Fruit fly (Drosophila melanogaster) whole organism, prepupa: ENCODE data around the gene tj.

Source experiments
- CG9139 ChIP-seq: fragments of 200-800 bp; sonication (Bioruptor generic); optimal IDR thresholded peaks from 3 replicates; lab custom pipeline; 2017; ENCODE audit warnings: missing biosample characterization, mild to moderate bottlenecking, missing genetic modification characterization
- Eip93F ChIP-seq: fragments of 200-800 bp; sonication (Bioruptor generic); optimal IDR thresholded peaks from 2 replicates; lab custom pipeline; 2016; ENCODE audit warnings: missing biosample characterization, mild to moderate bottlenecking, missing genetic modification characterization
- Gug ChIP-seq: fragments of 200-800 bp; sonication (Bioruptor generic); IDR thresholded peaks from 2 replicates; pipeline ENCODE4 v1.3.6; 2022; ENCODE audit warnings: missing biosample characterization, missing genetic modification characterization
- OdsH ChIP-seq: fragments of 200-800 bp; sonication (Bioruptor generic); optimal IDR thresholded peaks from 3 replicates; lab custom pipeline; 2016; ENCODE audit warnings: missing biosample characterization, missing genetic modification characterization
- acj6 ChIP-seq: fragments of 200-800 bp; sonication (Bioruptor generic); optimal IDR thresholded peaks from 3 replicates; lab custom pipeline; 2016; ENCODE audit warnings: missing biosample characterization, missing genetic modification characterization
- spab ChIP-seq: fragments of 200-800 bp; sonication (Bioruptor generic); optimal IDR thresholded peaks from 2 replicates; lab custom pipeline; 2017; ENCODE audit warnings: missing biosample characterization, mild to moderate bottlenecking, missing genetic modification characterization, missing genetic modification reagents

DNA sequence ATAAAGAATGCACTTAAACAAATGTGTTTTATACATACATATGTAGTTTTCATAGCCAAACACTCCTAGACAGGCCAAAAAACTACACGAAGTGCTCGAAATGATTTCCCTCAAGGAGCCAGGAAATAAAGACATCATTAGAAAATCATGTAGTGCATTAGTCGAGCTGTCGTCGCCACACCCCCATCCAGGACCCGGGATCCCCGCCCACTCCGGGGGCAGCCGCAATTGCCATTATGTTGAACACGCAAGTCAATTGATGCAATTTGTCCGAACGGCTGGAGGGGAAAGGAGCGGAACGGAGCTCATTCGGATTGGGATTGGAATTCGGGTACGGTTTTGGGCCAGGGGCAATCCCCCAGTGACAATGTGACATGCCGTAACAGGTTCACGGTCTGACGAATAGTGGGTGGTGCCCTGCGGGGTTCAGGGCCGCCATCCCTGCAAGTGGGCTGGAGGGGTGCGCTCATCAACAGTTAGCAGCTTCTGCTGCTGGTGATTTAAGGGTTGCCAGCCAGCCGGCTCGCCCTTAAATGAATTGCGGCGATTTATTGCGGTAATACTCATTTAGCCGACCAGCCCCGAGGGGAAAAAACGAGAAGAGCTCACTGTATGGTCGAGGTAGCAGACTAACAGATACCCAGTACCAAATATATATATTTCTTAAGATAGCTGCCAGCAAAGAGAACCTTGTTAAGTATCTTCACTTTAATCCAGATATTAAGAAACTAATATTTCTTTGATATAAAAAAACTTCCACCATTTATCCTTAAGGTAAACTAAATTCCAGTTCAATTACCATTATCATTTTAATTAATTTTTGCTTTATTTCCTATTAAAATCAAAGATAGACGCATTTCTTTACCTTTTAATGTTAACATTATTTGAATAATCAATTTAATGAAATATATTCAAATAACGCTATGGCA is 16.6 kb downstream of the tj start:
- TF ChIP-seq acj6 (GFP tag; lab: Kevin White, UChicago) = no peak
- TF ChIP-seq CG9139 (GFP tag; lab: Kevin White, UChicago) = no peak
- TF ChIP-seq Gug (GFP tag; lab: Robert Waterston, UW) = no peak
- TF ChIP-seq OdsH (GFP tag; lab: Kevin White, UChicago) = no peak
- TF ChIP-seq Eip93F (GFP tag; lab: Kevin White, UChicago) = no peak
- TF ChIP-seq spab = no peak
